Worm (Caenorhabditis elegans) whole organism, L4/young adult: ENCODE data around the gene ZK177.12.

ENCODE experiments used
- W03F9.2 ChIP-seq: fragments of 150-350 bp; optimal IDR thresholded peaks from 2 replicates; lab custom pipeline; 2014; ENCODE audit warnings: missing biosample characterization, missing genetic modification characterization
- dao-5 ChIP-seq: sonication (generic microtip); optimal IDR thresholded peaks from 2 replicates; lab custom pipeline; 2016; ENCODE audit warnings: missing genotype, missing genetic modification characterization, moderate library complexity, missing compliant biosample characterization
- him-1 ChIP-seq: sonication (generic microtip); optimal IDR thresholded peaks from 2 replicates; lab custom pipeline; 2016; ENCODE audit warnings: missing genotype, missing genetic modification reagents, missing genetic modification characterization, missing compliant biosample characterization

DNA sequence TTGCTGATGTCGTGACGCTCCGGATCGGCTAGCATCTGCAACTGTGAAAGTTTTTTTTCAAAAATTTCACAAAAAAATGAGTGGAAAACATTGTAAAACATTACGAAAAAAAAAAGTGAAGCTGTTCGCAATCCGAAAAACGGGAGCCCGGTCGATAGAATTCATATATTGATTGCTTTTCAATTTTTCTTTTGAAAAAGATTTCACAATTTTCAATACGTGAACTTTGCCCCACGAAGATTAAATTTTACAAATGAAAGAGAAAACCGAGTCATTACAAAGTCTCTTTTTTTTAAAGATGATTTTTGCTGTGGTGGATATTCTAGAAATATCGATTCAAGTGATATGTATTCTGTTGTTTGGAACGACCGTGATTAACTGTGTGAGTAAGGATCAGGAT lies 27.1 kb upstream of the ZK177.12 start, which contains the start of gene F12A10.6:
- TF ChIP-seq W03F9.2 (tag; lab: Kevin White, UChicago) (no peak), him-1 (tag; lab: Kevin White, UChicago) (no peak), dao-5 (tag; lab: Kevin White, UChicago) (no peak)
